Fruit fly (Drosophila melanogaster) whole organism, embryonic: ENCODE data around the gene PLCXD.

Experiments used
- CG10321 ChIP-seq: fragments of 200-800 bp; sonication (Bioruptor generic); IDR thresholded peaks from 2 replicates; pipeline ENCODE4 v1.3.6; 2022; ENCODE audit warnings: missing biosample characterization, missing genetic modification characterization
- CG11398 ChIP-seq: fragments of 200-800 bp; sonication (Bioruptor generic); optimal IDR thresholded peaks from 2 replicates; lab custom pipeline; 2016; ENCODE audit warnings: missing biosample characterization, missing genetic modification characterization
- CG12071 ChIP-seq: fragments of 200-800 bp; sonication (Bioruptor generic); optimal IDR thresholded peaks from 3 replicates; lab custom pipeline; 2018; ENCODE audit warnings: missing biosample characterization, mild to moderate bottlenecking, missing genetic modification characterization
- CG12236 ChIP-seq: fragments of 200-800 bp; sonication (Bioruptor generic); optimal IDR thresholded peaks from 2 replicates; lab custom pipeline; 2016; ENCODE audit warnings: missing biosample characterization, missing genetic modification characterization
- CG13894 ChIP-seq: fragments of 200-800 bp; sonication (Bioruptor generic); optimal IDR thresholded peaks from 3 replicates; lab custom pipeline; 2018; ENCODE audit warnings: missing biosample characterization, mild to moderate bottlenecking, missing genetic modification characterization, moderate library complexity
- CG14441 ChIP-seq: fragments of 200-800 bp; sonication (Bioruptor generic); IDR thresholded peaks from 2 replicates; pipeline ENCODE4 v1.3.6; 2022; ENCODE audit warnings: missing biosample characterization, missing genetic modification characterization
- CG14710 ChIP-seq: fragments of 200-800 bp; sonication (Bioruptor generic); optimal IDR thresholded peaks from 3 replicates; lab custom pipeline; 2019; ENCODE audit warnings: missing biosample characterization, mild to moderate bottlenecking, missing genetic modification characterization, moderate library complexity
- CG1647 ChIP-seq: fragments of 200-800 bp; sonication (Bioruptor generic); optimal IDR thresholded peaks from 3 replicates; lab custom pipeline; 2016; ENCODE audit warnings: missing biosample characterization, missing genetic modification characterization
- CG16813 ChIP-seq: fragments of 200-800 bp; sonication (Bioruptor generic); IDR thresholded peaks from 3 replicates; pipeline ENCODE4 v1.3.6; 2022; ENCODE audit warnings: missing biosample characterization, missing genetic modification characterization; ENCODE audit not compliant: partially characterized antibody
- CG2712 ChIP-seq: fragments of 200-800 bp; optimal IDR thresholded peaks from 3 replicates; lab custom pipeline; 2019; ENCODE audit warnings: missing biosample characterization, mild to moderate bottlenecking, missing genetic modification characterization, moderate library complexity
- CG30403 ChIP-seq: fragments of 200-800 bp; sonication (Bioruptor generic); optimal IDR thresholded peaks from 3 replicates; lab custom pipeline; 2016; ENCODE audit warnings: missing biosample characterization, missing genetic modification characterization
- CG31224 ChIP-seq: fragments of 200-800 bp; sonication (Bioruptor generic); IDR thresholded peaks from 2 replicates; pipeline ENCODE4 v1.3.6; 2022; ENCODE audit warnings: missing biosample characterization, missing genetic modification characterization
- CG31388 ChIP-seq: fragments of 200-800 bp; sonication (Bioruptor generic); optimal IDR thresholded peaks from 2 replicates; lab custom pipeline; 2016; ENCODE audit warnings: missing biosample characterization, missing genetic modification characterization
- CG33213 ChIP-seq: fragments of 200-800 bp; sonication (Bioruptor generic); optimal IDR thresholded peaks from 3 replicates; lab custom pipeline; 2016; ENCODE audit warnings: missing biosample characterization, missing genetic modification characterization
- CG3726 ChIP-seq: fragments of 200-800 bp; sonication (Bioruptor generic); IDR thresholded peaks from 3 replicates; pipeline ENCODE4, ENCODE4 v1.3.6; 2022; ENCODE audit warnings: missing biosample characterization, missing genetic modification characterization
- CG3995 ChIP-seq: fragments of 200-800 bp; sonication (Bioruptor generic); optimal IDR thresholded peaks from 3 replicates; lab custom pipeline; 2016; ENCODE audit warnings: missing biosample characterization, missing genetic modification characterization
- CG5953 ChIP-seq: fragments of 200-800 bp; sonication (Bioruptor generic); IDR thresholded peaks from 2 replicates; pipeline ENCODE4 v1.3.6; 2022; ENCODE audit warnings: missing biosample characterization, missing genetic modification characterization
- CG6765 ChIP-seq: fragments of 200-800 bp; sonication (Bioruptor generic); optimal IDR thresholded peaks from 3 replicates; lab custom pipeline; 2017; ENCODE audit warnings: missing biosample characterization, mild to moderate bottlenecking, missing genetic modification characterization
- CG6813 ChIP-seq: fragments of 200-800 bp; sonication (Bioruptor generic); optimal IDR thresholded peaks from 2 replicates; lab custom pipeline; 2017; ENCODE audit warnings: missing biosample characterization, missing genetic modification characterization, mild to moderate bottlenecking, moderate library complexity, missing genetic modification reagents
- CG8359 ChIP-seq: fragments of 200-800 bp; sonication (Bioruptor generic); optimal IDR thresholded peaks from 2 replicates; lab custom pipeline; 2017; ENCODE audit warnings: missing biosample characterization, mild to moderate bottlenecking, missing genetic modification characterization, borderline replicate concordance
- Camta ChIP-seq: fragments of 200-800 bp; sonication (Bioruptor generic); optimal IDR thresholded peaks from 2 replicates; lab custom pipeline; 2016; ENCODE audit warnings: missing biosample characterization, missing genetic modification characterization
- Dref ChIP-seq: fragments of 200-800 bp; sonication (Bioruptor generic); IDR thresholded peaks from 2 replicates; pipeline ENCODE4 v1.3.6; 2022; ENCODE audit warnings: missing biosample characterization, missing genetic modification characterization
- HHEX ChIP-seq: fragments of 200-800 bp; sonication (Bioruptor generic); optimal IDR thresholded peaks from 3 replicates; lab custom pipeline; 2017; ENCODE audit warnings: missing biosample characterization, mild to moderate bottlenecking, missing genetic modification characterization, missing genetic modification reagents
- Lim3 ChIP-seq: fragments of 200-800 bp; sonication (Bioruptor generic); IDR thresholded peaks from 2 replicates; pipeline ENCODE4 v1.3.6; 2022; ENCODE audit warnings: missing biosample characterization, missing genetic modification characterization
- Six4 ChIP-seq: fragments of 200-800 bp; sonication (Bioruptor generic); optimal IDR thresholded peaks from 2 replicates; lab custom pipeline; 2016; ENCODE audit warnings: missing biosample characterization, missing genetic modification characterization
- Sry-δ ChIP-seq: fragments of 200-800 bp; sonication (Bioruptor generic); optimal IDR thresholded peaks from 2 replicates; lab custom pipeline; 2016; ENCODE audit warnings: missing biosample characterization, missing genetic modification characterization
- Usf ChIP-seq: fragments of 200-800 bp; sonication (Bioruptor generic); optimal IDR thresholded peaks from 2 replicates; lab custom pipeline; 2017; ENCODE audit warnings: missing genotype, missing biosample characterization, missing genetic modification characterization
- abd-A ChIP-seq: fragments of 200-800 bp; sonication (Bioruptor generic); optimal IDR thresholded peaks from 3 replicates; lab custom pipeline; 2019; ENCODE audit warnings: missing biosample characterization, mild to moderate bottlenecking, missing genetic modification characterization, moderate library complexity
- ac ChIP-seq: fragments of 200-800 bp; sonication (Bioruptor generic); optimal IDR thresholded peaks from 3 replicates; lab custom pipeline; 2017; ENCODE audit warnings: missing biosample characterization, mild to moderate bottlenecking, missing genetic modification characterization
- ara ChIP-seq: fragments of 200-800 bp; sonication (Bioruptor generic); IDR thresholded peaks from 2 replicates; pipeline ENCODE4 v1.3.6; 2022; ENCODE audit warnings: missing biosample characterization, missing genetic modification characterization
- az2 ChIP-seq: fragments of 200-800 bp; sonication (Bioruptor generic); optimal IDR thresholded peaks from 3 replicates; lab custom pipeline; 2016; ENCODE audit warnings: missing biosample characterization, missing genetic modification characterization
- bab2 ChIP-seq: fragments of 200-800 bp; sonication (Bioruptor generic); optimal IDR thresholded peaks from 2 replicates; lab custom pipeline; 2016; ENCODE audit warnings: missing biosample characterization, missing genetic modification characterization
- btn ChIP-seq: fragments of 200-800 bp; sonication (Bioruptor generic); optimal IDR thresholded peaks from 2 replicates; lab custom pipeline; 2016; ENCODE audit warnings: missing biosample characterization, missing genetic modification characterization
- disco-r ChIP-seq: fragments of 200-800 bp; sonication (Bioruptor generic); optimal IDR thresholded peaks from 2 replicates; lab custom pipeline; 2016; ENCODE audit warnings: missing biosample characterization, missing genetic modification characterization
- gce ChIP-seq: fragments of 200-800 bp; sonication (Bioruptor generic); IDR thresholded peaks from 3 replicates; pipeline ENCODE4 v1.3.6; 2022; ENCODE audit warnings: missing biosample characterization, missing genetic modification characterization
- gcm ChIP-seq: fragments of 200-800 bp; sonication (Bioruptor generic); optimal IDR thresholded peaks from 2 replicates; lab custom pipeline; 2019; ENCODE audit warnings: missing biosample characterization, mild to moderate bottlenecking, missing genetic modification characterization, moderate library complexity
- gcm2 ChIP-seq: fragments of 200-800 bp; sonication (Bioruptor generic); optimal IDR thresholded peaks from 2 replicates; lab custom pipeline; 2016; ENCODE audit warnings: missing biosample characterization, missing genetic modification characterization
- ind ChIP-seq: fragments of 200-800 bp; sonication (Bioruptor generic); optimal IDR thresholded peaks from 3 replicates; lab custom pipeline; 2016; ENCODE audit warnings: missing biosample characterization, missing genetic modification characterization
- onecut ChIP-seq: fragments of 200-800 bp; sonication (Bioruptor generic); IDR thresholded peaks from 2 replicates; pipeline ENCODE4 v1.3.6; 2022; ENCODE audit warnings: missing biosample characterization, missing genetic modification characterization
- pb ChIP-seq: fragments of 200-800 bp; sonication (Bioruptor generic); optimal IDR thresholded peaks from 3 replicates; lab custom pipeline; 2016; ENCODE audit warnings: missing biosample characterization, missing genetic modification characterization
- peb ChIP-seq: fragments of 200-800 bp; sonication (Bioruptor generic); IDR thresholded peaks from 2 replicates; pipeline ENCODE4 v1.3.6; 2022; ENCODE audit warnings: missing biosample characterization, missing genetic modification characterization
- pfk ChIP-seq: fragments of 200-800 bp; sonication (Bioruptor generic); optimal IDR thresholded peaks from 2 replicates; lab custom pipeline; 2018; ENCODE audit warnings: missing biosample characterization, mild to moderate bottlenecking, missing genetic modification characterization, moderate library complexity
- repo ChIP-seq: fragments of 200-800 bp; sonication (Bioruptor generic); optimal IDR thresholded peaks from 2 replicates; lab custom pipeline; 2016; ENCODE audit warnings: missing biosample characterization, missing genetic modification characterization
- schlank ChIP-seq: fragments of 200-800 bp; sonication (Bioruptor generic); optimal IDR thresholded peaks from 2 replicates; lab custom pipeline; 2018; ENCODE audit warnings: missing biosample characterization, mild to moderate bottlenecking, missing genetic modification characterization
- sd ChIP-seq: fragments of 200-800 bp; sonication (Bioruptor generic); optimal IDR thresholded peaks from 3 replicates; lab custom pipeline; 2018; ENCODE audit warnings: missing biosample characterization, mild to moderate bottlenecking, missing genetic modification characterization, moderate library complexity
- seq ChIP-seq: fragments of 200-800 bp; sonication (Bioruptor generic); IDR thresholded peaks from 2 replicates; pipeline ENCODE4 v1.3.6; 2022; ENCODE audit warnings: missing biosample characterization, missing genetic modification characterization
- slbo ChIP-seq: fragments of 200-800 bp; sonication (Bioruptor generic); IDR thresholded peaks from 2 replicates; pipeline ENCODE4 v1.3.6; 2022; ENCODE audit warnings: missing biosample characterization, missing genetic modification characterization
- slou ChIP-seq: fragments of 200-800 bp; sonication (Bioruptor generic); optimal IDR thresholded peaks from 3 replicates; lab custom pipeline; 2016; ENCODE audit warnings: missing biosample characterization, missing genetic modification characterization
- sob ChIP-seq: fragments of 200-800 bp; sonication (Bioruptor generic); IDR thresholded peaks from 2 replicates; pipeline ENCODE4 v1.3.6; 2022; ENCODE audit warnings: missing biosample characterization, missing genetic modification characterization
- tgo ChIP-seq: fragments of 200-800 bp; sonication (Bioruptor generic); IDR thresholded peaks from 3 replicates; pipeline ENCODE4 v1.3.6; 2022; ENCODE audit warnings: missing biosample characterization, missing genetic modification characterization
- tna ChIP-seq: fragments of 200-800 bp; sonication (Bioruptor generic); IDR thresholded peaks from 2 replicates; pipeline ENCODE4 v1.3.6; 2022; ENCODE audit warnings: missing biosample characterization, missing genetic modification characterization; ENCODE audit not compliant: partially characterized antibody
- zfh2 ChIP-seq: fragments of 200-800 bp; sonication (Bioruptor generic); optimal IDR thresholded peaks from 2 replicates; lab custom pipeline; 2016; ENCODE audit warnings: missing biosample characterization, missing genetic modification characterization

The PLCXD gene

DNA sequence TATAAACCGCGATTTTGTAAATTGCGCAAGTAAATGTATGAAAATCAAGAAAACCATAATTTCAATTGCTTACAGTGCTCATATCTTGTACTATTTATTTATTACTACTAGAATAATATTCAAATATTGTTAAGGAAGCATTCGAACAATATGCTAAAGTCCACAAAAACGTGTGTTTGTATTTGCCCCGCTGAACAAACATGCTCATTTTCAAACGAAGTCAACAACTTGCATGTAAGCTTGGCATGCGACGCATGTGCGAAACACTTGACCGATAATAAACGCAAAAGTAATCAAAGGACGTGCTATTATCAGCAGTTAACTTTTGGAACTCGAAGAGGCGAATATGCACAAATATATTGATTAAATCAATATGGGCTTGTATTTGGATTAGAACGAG, 28.0 kb upstream of the PLCXD start (continued):
- TF ChIP-seq ind (GFP tag; lab: Kevin White, UChicago) (no peak), Lim3 (GFP tag; lab: Robert Waterston, UW) (no peak), abd-A (tag; lab: Kevin White, UChicago) (no peak), sd (tag; lab: Kevin White, UChicago) (no peak), ac (GFP tag; lab: Kevin White, UChicago) (peak; percentile 8), btn (GFP tag; lab: Kevin White, UChicago) (no peak), gce (GFP tag; lab: Robert Waterston, UW) (no peak), CG3995 (GFP tag; lab: Kevin White, UChicago) (no peak), pfk (GFP tag; lab: Kevin White, UChicago) (peak; percentile 20), gcm2 (no peak), Sry-δ (GFP tag; lab: Kevin White, UChicago) (peak; percentile 4), slou (no peak), sob (GFP tag; lab: Robert Waterston, UW) (peak; percentile 60; the same call in 1 of the 2 replicates), CG2712 (tag; lab: Kevin White, UChicago) (peak; percentile 26), CG33213 (GFP tag; lab: Kevin White, UChicago) (peak; percentile 23), CG12071 (GFP tag; lab: Kevin White, UChicago) (peak; percentile 73), slbo (GFP tag; lab: Robert Waterston, UW) (0 out of 2 replicates have a peak, but pooled peaks have one; percentile 8), pb (no peak), CG30403 (GFP tag; lab: Kevin White, UChicago) (no peak), CG11398 (GFP tag; lab: Kevin White, UChicago) (peak; percentile 54), seq (GFP tag; lab: Robert Waterston, UW) (peak; percentile 78), CG16813 (GFP tag; lab: Robert Waterston, UW) (no peak), schlank (peak; percentile 75), onecut (no peak; the same call in 1 of the 2 replicates), repo (GFP tag; lab: Kevin White, UChicago) (no peak), CG31224 (GFP tag; lab: Robert Waterston, UW) (no peak), zfh2 (GFP tag; lab: Kevin White, UChicago) (no peak), az2 (GFP tag; lab: Kevin White, UChicago) (no peak), CG6765 (GFP tag; lab: Kevin White, UChicago) (no peak), CG14710 (tag; lab: Kevin White, UChicago) (peak; percentile 63), CG1647 (GFP tag; lab: Kevin White, UChicago) (peak; percentile 33), disco-r (GFP tag; lab: Kevin White, UChicago) (no peak), CG3726 (GFP tag; lab: Robert Waterston, UW) (no peak), tgo (no peak), Usf (GFP tag; lab: Kevin White, UChicago) (no peak), HHEX (GFP tag; lab: Kevin White, UChicago) (peak; percentile 77), ara (peak; percentile 19; the same call in 1 of the 2 replicates), bab2 (peak; percentile 84), CG5953 (no peak), CG6813 (GFP tag; lab: Kevin White, UChicago) (peak; percentile 90), Six4 (peak; percentile 34), CG12236 (GFP tag; lab: Kevin White, UChicago) (peak; percentile 63), peb (GFP tag; lab: Robert Waterston, UW) (no peak), CG31388 (GFP tag; lab: Kevin White, UChicago) (no peak), Camta (GFP tag; lab: Kevin White, UChicago) (peak; percentile 12), CG14441 (GFP tag; lab: Robert Waterston, UW) (no peak), tna (no peak), CG8359 (no peak), CG10321 (GFP tag; lab: Robert Waterston, UW) (no peak; the same call in 1 of the 2 replicates), gcm (GFP tag; lab: Kevin White, UChicago) (peak; percentile 61), CG13894 (tag; lab: Kevin White, UChicago) (no peak), Dref (no peak)
